Worm (Caenorhabditis elegans) whole organism, L4 larva: Measurements from ENCODE around the gene clec-5.

Source experiments
- D1046.2 ChIP-seq: fragments of 200-800 bp; sonication (Bioruptor generic); IDR thresholded peaks from 2 replicates; pipeline ENCODE4 v1.3.6; 2022; ENCODE audit warnings: missing genetic modification characterization, missing compliant biosample characterization
- F49E8.2 ChIP-seq: sonication (generic microtip); optimal IDR thresholded peaks from 2 replicates; lab custom pipeline; 2016; ENCODE audit warnings: missing compliant biosample characterization, mild to moderate bottlenecking, missing genetic modification characterization, borderline replicate concordance
- T26A8.4 ChIP-seq: fragments of 200-800 bp; sonication (Bioruptor generic); IDR thresholded peaks from 2 replicates; pipeline ENCODE4 v1.3.6; 2022; ENCODE audit warnings: missing genetic modification characterization, missing compliant biosample characterization
- Y105C5A.15 ChIP-seq: fragments of 200-800 bp; sonication (Bioruptor generic); IDR thresholded peaks from 2 replicates; pipeline ENCODE4 v1.3.6; 2022; ENCODE audit warnings: missing genetic modification characterization, missing compliant biosample characterization
- Y48G9A.11 ChIP-seq: fragments of 200-800 bp; sonication (Bioruptor generic); IDR thresholded peaks from 2 replicates; pipeline ENCODE4 v1.3.6; 2022; ENCODE audit warnings: missing genetic modification reagents, missing genetic modification characterization, missing compliant biosample characterization
- ZK337.2 ChIP-seq: fragments of 200-800 bp; sonication (Bioruptor generic); IDR thresholded peaks from 2 replicates; pipeline ENCODE4 v1.3.6; 2022; ENCODE audit warnings: missing genetic modification reagents, missing genetic modification characterization, missing compliant biosample characterization
- aha-1 ChIP-seq: fragments of 150-350 bp; peaks from one replicate; lab custom pipeline; 2014; ENCODE audit warnings: missing biosample characterization, missing genetic modification characterization
- ceh-20 ChIP-seq: fragments of 200-800 bp; sonication (Bioruptor generic); IDR thresholded peaks from 2 replicates; pipeline ENCODE4 v1.3.6; 2022; ENCODE audit warnings: missing genetic modification reagents, missing genetic modification characterization, missing compliant biosample characterization
- ceh-32 ChIP-seq: sonication (generic microtip); optimal IDR thresholded peaks from 2 replicates; lab custom pipeline; 2016; ENCODE audit warnings: mild to moderate bottlenecking, missing genetic modification characterization, missing compliant biosample characterization; ENCODE audit not compliant: poor library complexity
- daf-12 ChIP-seq: fragments of 150-350 bp; optimal IDR thresholded peaks from 2 replicates; lab custom pipeline; 2014; ENCODE audit warnings: missing biosample characterization, missing genetic modification reagents, missing genetic modification characterization
- daf-16 ChIP-seq, 3 experiments: sonication (generic microtip); optimal IDR thresholded peaks; 2 replicates each; lab custom pipeline; 2016 to 2017; ENCODE audit warnings: missing genetic modification characterization in 3 of 3, missing genetic modification reagents in 3 of 3, mild to moderate bottlenecking in 2 of 3, missing compliant biosample characterization in 2 of 3, missing biosample characterization in 1 of 3, moderate library complexity in 1 of 3
- daf-19 ChIP-seq: fragments of 200-800 bp; sonication (Bioruptor generic); conservative IDR thresholded peaks from 2 replicates; pipeline ENCODE4 v1.3.6; 2022; ENCODE audit warnings: missing genetic modification characterization, missing compliant biosample characterization
- daf-8 ChIP-seq: fragments of 200-800 bp; sonication (Bioruptor generic); IDR thresholded peaks from 2 replicates; pipeline ENCODE4 v1.3.6; 2022; ENCODE audit warnings: missing genetic modification characterization, missing compliant biosample characterization
- dmd-6 ChIP-seq: fragments of 200-800 bp; sonication (Bioruptor generic); IDR thresholded peaks from 2 replicates; pipeline ENCODE4 v1.3.6; 2022; ENCODE audit warnings: missing genetic modification reagents, missing genetic modification characterization, missing compliant biosample characterization
- dmd-8 ChIP-seq: fragments of 200-800 bp; sonication (Bioruptor generic); IDR thresholded peaks from 2 replicates; pipeline ENCODE4 v1.3.6; 2022; ENCODE audit warnings: missing genetic modification characterization, missing compliant biosample characterization
- dmd-9 ChIP-seq: fragments of 200-800 bp; sonication (Bioruptor generic); IDR thresholded peaks from 2 replicates; pipeline ENCODE4 v1.3.6; 2022; ENCODE audit warnings: missing genetic modification reagents, missing genetic modification characterization, missing compliant biosample characterization
- dpl-1 ChIP-seq: fragments of 150-350 bp; optimal IDR thresholded peaks from 2 replicates; lab custom pipeline; 2014; ENCODE audit warnings: missing biosample characterization, missing genetic modification reagents, missing genetic modification characterization
- duxl-1 ChIP-seq: sonication (generic microtip); optimal IDR thresholded peaks from 2 replicates; lab custom pipeline; 2016; ENCODE audit warnings: mild to moderate bottlenecking, missing genetic modification characterization, moderate library complexity, missing compliant biosample characterization; ENCODE audit not compliant: poor library complexity
- egl-27 ChIP-seq: sonication (generic microtip); optimal IDR thresholded peaks from 3 replicates; lab custom pipeline; 2017; ENCODE audit warnings: missing biosample characterization, missing genetic modification reagents, missing genetic modification characterization
- egl-43 ChIP-seq: fragments of 200-800 bp; sonication (Bioruptor generic); IDR thresholded peaks from 2 replicates; pipeline ENCODE4 v1.3.6; 2022; ENCODE audit warnings: missing genetic modification reagents, missing genetic modification characterization, missing compliant biosample characterization
- fos-1 ChIP-seq: fragments of 150-350 bp; optimal IDR thresholded peaks from 2 replicates; lab custom pipeline; 2014; ENCODE audit warnings: missing biosample characterization, missing genetic modification characterization
- hif-1 ChIP-seq, 2 experiments: sonication (generic microtip); optimal IDR thresholded peaks; 2 replicates each; lab custom pipeline; 2016 to 2017; ENCODE audit warnings: missing compliant biosample characterization in 2 of 2, missing genetic modification characterization in 2 of 2, missing genetic modification reagents in 2 of 2, missing genotype in 2 of 2, mild to moderate bottlenecking in 1 of 2
- hlh-11 ChIP-seq: fragments of 200-800 bp; sonication (Bioruptor generic); optimal IDR thresholded peaks from 2 replicates; lab custom pipeline; 2018; ENCODE audit warnings: mild to moderate bottlenecking, missing genetic modification characterization, missing compliant biosample characterization
- hlh-30 ChIP-seq: sonication (generic microtip); optimal IDR thresholded peaks from 2 replicates; lab custom pipeline; 2017; ENCODE audit warnings: antibody characterized with exemption, mild to moderate bottlenecking, missing genetic modification characterization, missing compliant biosample characterization; ENCODE audit not compliant: insufficient read depth
- jun-1 ChIP-seq: fragments of 150-350 bp; optimal IDR thresholded peaks from 2 replicates; lab custom pipeline; 2014; ENCODE audit warnings: missing biosample characterization, missing genetic modification reagents, missing genetic modification characterization
- lim-7 ChIP-seq: fragments of 200-800 bp; sonication (Bioruptor generic); IDR thresholded peaks from 2 replicates; pipeline ENCODE4 v1.3.6; 2022; ENCODE audit warnings: missing genetic modification characterization, missing compliant biosample characterization
- lin-13 ChIP-seq: fragments of 150-350 bp; optimal IDR thresholded peaks from 2 replicates; lab custom pipeline; 2014; ENCODE audit warnings: missing biosample characterization, missing genetic modification reagents, missing genetic modification characterization
- lin-38 ChIP-seq: fragments of 200-800 bp; sonication (Bioruptor generic); IDR thresholded peaks from 2 replicates; pipeline ENCODE4 v1.3.6; 2022; ENCODE audit warnings: missing genetic modification reagents, missing genetic modification characterization, missing compliant biosample characterization
- lsy-2 ChIP-seq, 2 experiments: fragments of 150-350 bp in 1 of 2; sonication (generic microtip) in 1 of 2; optimal IDR thresholded peaks; 2 replicates each; lab custom pipeline; 2014 to 2017; ENCODE audit warnings: missing biosample characterization in 2 of 2, missing genetic modification characterization in 2 of 2
- madf-9 ChIP-seq: fragments of 200-800 bp; sonication (Bioruptor generic); conservative IDR thresholded peaks from 2 replicates; pipeline ENCODE4 v1.3.6; 2022; ENCODE audit warnings: missing genetic modification reagents, missing genetic modification characterization, missing compliant biosample characterization
- mdl-1 ChIP-seq, 2 experiments: fragments of 150-350 bp in 1 of 2; sonication (generic microtip) in 1 of 2; optimal IDR thresholded peaks; 2 replicates each; lab custom pipeline; 2014 to 2017; ENCODE audit warnings: missing biosample characterization in 2 of 2, missing genetic modification characterization in 2 of 2
- mdt-29 ChIP-seq: fragments of 200-800 bp; sonication (Bioruptor generic); IDR thresholded peaks from 2 replicates; pipeline ENCODE4 v1.3.6; 2022; ENCODE audit warnings: missing genetic modification reagents, missing genetic modification characterization, missing compliant biosample characterization
- mes-2 ChIP-seq: sonication (generic microtip); optimal IDR thresholded peaks from 2 replicates; lab custom pipeline; 2016; ENCODE audit warnings: missing genotype, mild to moderate bottlenecking, missing genetic modification characterization, missing compliant biosample characterization; ENCODE audit not compliant: poor library complexity, severe bottlenecking
- nhr-102 ChIP-seq: sonication (generic microtip); optimal IDR thresholded peaks from 2 replicates; lab custom pipeline; 2016; ENCODE audit warnings: mild to moderate bottlenecking, missing genetic modification characterization, moderate library complexity, missing compliant biosample characterization
- nhr-111 ChIP-seq: fragments of 200-800 bp; sonication (Bioruptor generic); optimal IDR thresholded peaks from 2 replicates; lab custom pipeline; 2018; ENCODE audit warnings: mild to moderate bottlenecking, missing genetic modification characterization, missing compliant biosample characterization
- nhr-237 ChIP-seq: sonication (generic microtip); optimal IDR thresholded peaks from 2 replicates; lab custom pipeline; 2017; ENCODE audit warnings: missing biosample characterization, missing genetic modification characterization
- nhr-41 ChIP-seq: fragments of 200-800 bp; sonication (Bioruptor generic); IDR thresholded peaks from 2 replicates; pipeline ENCODE4 v1.3.6; 2022; ENCODE audit warnings: missing genetic modification reagents, missing genetic modification characterization, missing compliant biosample characterization
- nhr-6 ChIP-seq: fragments of 150-350 bp; optimal IDR thresholded peaks from 2 replicates; lab custom pipeline; 2014; ENCODE audit warnings: missing biosample characterization, missing genetic modification characterization
- pqm-1 ChIP-seq: sonication (generic microtip); optimal IDR thresholded peaks from 2 replicates; lab custom pipeline; 2017; ENCODE audit warnings: missing biosample characterization, missing genetic modification characterization
- saeg-2 ChIP-seq: fragments of 200-800 bp; sonication (Bioruptor generic); IDR thresholded peaks from 2 replicates; pipeline ENCODE4 v1.3.6; 2022; ENCODE audit warnings: missing genetic modification reagents, missing genetic modification characterization, missing compliant biosample characterization
- set-16 ChIP-seq: fragments of 200-800 bp; sonication (Bioruptor generic); IDR thresholded peaks from 2 replicates; pipeline ENCODE4 v1.3.6; 2022; ENCODE audit warnings: missing genetic modification reagents, missing genetic modification characterization, missing compliant biosample characterization
- snpc-1.2 ChIP-seq: fragments of 200-800 bp; sonication (Bioruptor generic); IDR thresholded peaks from 2 replicates; pipeline ENCODE4 v1.3.6; 2022; ENCODE audit warnings: missing genetic modification reagents, missing genetic modification characterization, missing compliant biosample characterization
- snpc-4 ChIP-seq: fragments of 150-350 bp; optimal IDR thresholded peaks from 2 replicates; lab custom pipeline; 2014; ENCODE audit warnings: missing biosample characterization, missing genetic modification characterization
- spr-1 ChIP-seq: sonication (generic microtip); optimal IDR thresholded peaks from 2 replicates; lab custom pipeline; 2016; ENCODE audit warnings: mild to moderate bottlenecking, missing genetic modification characterization, missing compliant biosample characterization
- tra-1 ChIP-seq: fragments of 200-800 bp; sonication (Bioruptor generic); IDR thresholded peaks from 2 replicates; pipeline ENCODE4 v1.3.6; 2022; ENCODE audit warnings: missing genetic modification reagents, missing genetic modification characterization, missing compliant biosample characterization
- unc-62 ChIP-seq, 3 experiments: fragments of 150-350 bp in 1 of 3; sonication (generic microtip); optimal IDR thresholded peaks in 2 of 3; peaks in 1 of 3; 1 replicate in 1 of 3; 2 replicates in 2 of 3; lab custom pipeline; 2014 to 2017; ENCODE audit warnings: missing biosample characterization in 3 of 3, missing genetic modification characterization in 3 of 3, missing genetic modification reagents in 3 of 3, missing genotype in 1 of 3
- vab-7 ChIP-seq: fragments of 200-800 bp; sonication (Bioruptor generic); IDR thresholded peaks from 2 replicates; pipeline ENCODE4 v1.3.6; 2022; ENCODE audit warnings: missing genetic modification reagents, missing genetic modification characterization, missing compliant biosample characterization
- zag-1 ChIP-seq: fragments of 150-350 bp; optimal IDR thresholded peaks from 2 replicates; lab custom pipeline; 2014; ENCODE audit warnings: missing biosample characterization, missing genetic modification characterization
- zfp-3 ChIP-seq: fragments of 200-800 bp; sonication (Bioruptor generic); conservative IDR thresholded peaks from 2 replicates; pipeline ENCODE4 v1.3.6; 2022; ENCODE audit warnings: missing genetic modification reagents, missing genetic modification characterization, missing compliant biosample characterization

The clec-5 gene

DNA sequence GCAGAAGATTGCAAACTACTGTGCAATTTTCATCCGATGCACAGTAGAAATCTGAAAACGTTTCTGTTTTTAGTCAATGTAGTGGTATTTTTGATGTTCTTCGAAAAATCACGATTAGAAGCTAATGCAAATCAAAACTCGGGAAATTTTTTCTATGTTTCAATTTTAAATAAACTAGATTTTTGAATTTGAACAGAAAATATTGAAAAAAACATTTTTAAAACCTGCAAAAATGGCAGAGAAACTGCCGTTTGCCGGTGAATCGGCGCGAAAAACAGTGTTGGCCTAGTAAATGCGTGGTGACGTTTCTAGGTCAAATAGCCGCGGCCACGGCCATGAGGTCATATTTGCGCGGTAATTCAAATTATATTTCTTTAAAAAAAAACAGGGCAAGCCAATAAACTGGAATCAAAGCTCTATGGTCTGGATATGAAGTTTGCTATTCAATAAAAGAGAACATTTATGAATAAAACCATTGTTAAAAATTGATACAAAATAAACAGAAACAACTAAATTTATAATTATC, 46.8 kb upstream of the clec-5 start, which contains the start of gene set-2:
Gene set-2 (minus strand): TSS at position 51 of the 526 bp plus-strand sequence.
- TF ChIP-seq T26A8.4 (GFP tag; lab: Robert Waterston, UW) (no peak), madf-9 (GFP tag; lab: Robert Waterston, UW) (0 out of 2 replicates have a peak, but pooled peaks have one; percentile 20), nhr-41 (no peak), vab-7 (0 out of 2 replicates have a peak, but pooled peaks have one; percentile 18), nhr-6 (no peak), pqm-1 (no peak), snpc-4 (tag; lab: Kevin White, UChicago) (no peak), dmd-9 (GFP tag; lab: Robert Waterston, UW) (peak; percentile 90), tra-1 (no peak), F49E8.2 (tag; lab: Kevin White, UChicago) (peak; percentile 44), daf-12 (tag; lab: Kevin White, UChicago) (no peak), duxl-1 (peak; percentile 64), mdt-29 (no peak), nhr-237 (tag; lab: Kevin White, UChicago) (no peak), hlh-30 (tag; lab: Kevin White, UChicago) (peak; percentile 47), ZK337.2 (GFP tag; lab: Robert Waterston, UW) (peak; percentile 89), jun-1 (tag; lab: Kevin White, UChicago) (no peak), mes-2 (tag; lab: Kevin White, UChicago) (peak; percentile 99), spr-1 (no peak), ceh-32 (tag; lab: Kevin White, UChicago) (no peak), zag-1 (tag; lab: Kevin White, UChicago) (no peak), lsy-2 (tag; optimal IDR thresholded peaks at IDR 0.05; lab: Kevin White, UChicago) (peak in 1 of 2 experiments; percentile 66), snpc-1.2 (GFP tag; lab: Robert Waterston, UW) (no peak), lin-38 (GFP tag; lab: Robert Waterston, UW) (peak; percentile 75), zfp-3 (GFP tag; lab: Robert Waterston, UW) (0 out of 2 replicates have a peak, but pooled peaks have one; percentile 17), hif-1 (tag; optimal IDR thresholded peaks at IDR 0.05; lab: Kevin White, UChicago) (peak in 1 of 2 experiments; percentile 89), lim-7 (GFP tag; lab: Robert Waterston, UW) (no peak), hlh-11 (peak; percentile 32), aha-1 (peak; percentile 91), daf-8 (GFP tag; lab: Robert Waterston, UW) (no peak), Y105C5A.15 (GFP tag; lab: Robert Waterston, UW) (no peak), saeg-2 (GFP tag; lab: Robert Waterston, UW) (no peak), daf-19 (no peak), unc-62 (GFP tag; optimal IDR thresholded peaks at IDR 0.05 in 1 of 2; lab: Kevin White, UChicago) (no peak), unc-62 (tag; optimal IDR thresholded peaks at IDR 0.05; lab: Kevin White, UChicago) (no peak), mdl-1 (tag; optimal IDR thresholded peaks at IDR 0.05; lab: Kevin White, UChicago) (no peak), dmd-8 (GFP tag; lab: Robert Waterston, UW) (0 out of 2 replicates have a peak, but pooled peaks have one; percentile 42), dpl-1 (peak; percentile 91), ceh-20 (peak; percentile 47; the same call in 1 of the 2 replicates), Y48G9A.11 (GFP tag; lab: Robert Waterston, UW) (peak; percentile 68), nhr-111 (GFP tag; lab: Kevin White, UChicago) (no peak), nhr-102 (peak; percentile 29), daf-16 (GFP tag; optimal IDR thresholded peaks at IDR 0.05; lab: Kevin White, UChicago) (peak in 1 of 2 experiments; percentile 17), daf-16 (tag; optimal IDR thresholded peaks at IDR 0.05; lab: Kevin White, UChicago) (peak; percentile 5), dmd-6 (GFP tag; lab: Robert Waterston, UW) (peak; percentile 69), egl-27 (tag; lab: Kevin White, UChicago) (no peak), lin-13 (GFP tag; lab: Kevin White, UChicago) (peak; percentile 42), D1046.2 (GFP tag; lab: Robert Waterston, UW) (peak; percentile 61; the same call in 1 of the 2 replicates), egl-43 (GFP tag; lab: Robert Waterston, UW) (no peak), fos-1 (no peak), set-16 (GFP tag; lab: Robert Waterston, UW) (no peak)
